Fruit fly (Drosophila melanogaster) whole organism, prepupa: Measurements from ENCODE around the gene CG45067.

Source experiments
- Blimp-1 ChIP-seq: fragments of 200-800 bp; sonication (Bioruptor generic); optimal IDR thresholded peaks from 3 replicates; lab custom pipeline; 2017; ENCODE audit warnings: missing biosample characterization, missing genetic modification characterization, mild to moderate bottlenecking, moderate library complexity, missing genetic modification reagents
- CG10631 ChIP-seq: fragments of 200-800 bp; sonication (Bioruptor generic); optimal IDR thresholded peaks from 2 replicates; lab custom pipeline; 2016; ENCODE audit warnings: missing biosample characterization, missing genetic modification characterization
- CG10669 ChIP-seq: fragments of 200-800 bp; sonication (Bioruptor generic); optimal IDR thresholded peaks from 3 replicates; lab custom pipeline; 2018; ENCODE audit warnings: missing biosample characterization, mild to moderate bottlenecking, missing genetic modification characterization, moderate library complexity
- CG11294 ChIP-seq: fragments of 200-800 bp; sonication (Bioruptor generic); IDR thresholded peaks from 2 replicates; pipeline ENCODE4 v1.3.6; 2022; ENCODE audit warnings: missing biosample characterization, missing genetic modification characterization
- CG11762 ChIP-seq: fragments of 200-800 bp; sonication (Bioruptor generic); optimal IDR thresholded peaks from 3 replicates; lab custom pipeline; 2016; ENCODE audit warnings: missing biosample characterization, missing genetic modification characterization; ENCODE audit not compliant: insufficient read depth
- CG11902 ChIP-seq: fragments of 200-800 bp; sonication (Bioruptor generic); optimal IDR thresholded peaks from 3 replicates; lab custom pipeline; 2016; ENCODE audit warnings: missing biosample characterization, missing genetic modification characterization
- CG1621 ChIP-seq: fragments of 200-800 bp; sonication (Bioruptor generic); optimal IDR thresholded peaks from 3 replicates; lab custom pipeline; 2018; ENCODE audit warnings: missing biosample characterization, mild to moderate bottlenecking, missing genetic modification characterization
- CG16779 ChIP-seq: fragments of 200-800 bp; sonication (Bioruptor generic); optimal IDR thresholded peaks from 3 replicates; lab custom pipeline; 2017; ENCODE audit warnings: missing biosample characterization, mild to moderate bottlenecking, missing genetic modification characterization
- CG3032 ChIP-seq: fragments of 200-800 bp; optimal IDR thresholded peaks from 2 replicates; lab custom pipeline; 2019; ENCODE audit warnings: missing biosample characterization, mild to moderate bottlenecking, missing genetic modification characterization, moderate library complexity
- CG31627 ChIP-seq: fragments of 200-800 bp; sonication (Bioruptor generic); optimal IDR thresholded peaks from 3 replicates; lab custom pipeline; 2016; ENCODE audit warnings: missing biosample characterization, missing genetic modification characterization
- CG32006 ChIP-seq: fragments of 200-800 bp; sonication (Bioruptor generic); optimal IDR thresholded peaks from 3 replicates; lab custom pipeline; 2017; ENCODE audit warnings: missing biosample characterization, mild to moderate bottlenecking, missing genetic modification characterization
- CG3919 ChIP-seq: fragments of 200-800 bp; sonication (Bioruptor generic); optimal IDR thresholded peaks from 3 replicates; lab custom pipeline; 2016; ENCODE audit warnings: missing biosample characterization, missing genetic modification characterization
- CG6792 ChIP-seq: fragments of 200-800 bp; sonication (Bioruptor generic); optimal IDR thresholded peaks from 3 replicates; lab custom pipeline; 2016; ENCODE audit warnings: missing biosample characterization, missing genetic modification characterization
- CG8319 ChIP-seq: fragments of 200-800 bp; sonication (Bioruptor generic); optimal IDR thresholded peaks from 3 replicates; lab custom pipeline; 2016; ENCODE audit warnings: missing biosample characterization, missing genetic modification characterization
- CG8632 ChIP-seq: fragments of 200-800 bp; sonication (Bioruptor generic); optimal IDR thresholded peaks from 3 replicates; lab custom pipeline; 2016; ENCODE audit warnings: missing biosample characterization, missing genetic modification characterization
- CG9139 ChIP-seq: fragments of 200-800 bp; sonication (Bioruptor generic); optimal IDR thresholded peaks from 3 replicates; lab custom pipeline; 2017; ENCODE audit warnings: missing biosample characterization, mild to moderate bottlenecking, missing genetic modification characterization
- Eip75B ChIP-seq: fragments of 200-800 bp; sonication (Bioruptor generic); optimal IDR thresholded peaks from 3 replicates; lab custom pipeline; 2016; ENCODE audit warnings: missing biosample characterization, missing genetic modification characterization
- Eip78C ChIP-seq: fragments of 200-800 bp; sonication (Bioruptor generic); peaks from one replicate; lab custom pipeline; 2016; ENCODE audit warnings: missing biosample characterization, missing genetic modification characterization
- Eip93F ChIP-seq: fragments of 200-800 bp; sonication (Bioruptor generic); optimal IDR thresholded peaks from 2 replicates; lab custom pipeline; 2016; ENCODE audit warnings: missing biosample characterization, mild to moderate bottlenecking, missing genetic modification characterization
- Ets21C ChIP-seq: fragments of 200-800 bp; sonication (Bioruptor generic); optimal IDR thresholded peaks from 3 replicates; lab custom pipeline; 2016; ENCODE audit warnings: missing biosample characterization, missing genetic modification characterization
- Hr39 ChIP-seq: fragments of 200-800 bp; sonication (Bioruptor generic); optimal IDR thresholded peaks from 2 replicates; lab custom pipeline; 2016; ENCODE audit warnings: missing biosample characterization, missing genetic modification characterization
- OdsH ChIP-seq: fragments of 200-800 bp; sonication (Bioruptor generic); optimal IDR thresholded peaks from 3 replicates; lab custom pipeline; 2016; ENCODE audit warnings: missing biosample characterization, missing genetic modification characterization
- Sox102F ChIP-seq: fragments of 200-800 bp; sonication (Bioruptor generic); optimal IDR thresholded peaks from 2 replicates; lab custom pipeline; 2016; ENCODE audit warnings: missing biosample characterization, mild to moderate bottlenecking, missing genetic modification characterization
- Sox15 ChIP-seq: fragments of 200-800 bp; sonication (Bioruptor generic); optimal IDR thresholded peaks from 3 replicates; lab custom pipeline; 2016; ENCODE audit warnings: missing biosample characterization, missing genetic modification characterization
- acj6 ChIP-seq: fragments of 200-800 bp; sonication (Bioruptor generic); optimal IDR thresholded peaks from 3 replicates; lab custom pipeline; 2016; ENCODE audit warnings: missing biosample characterization, missing genetic modification characterization
- dac ChIP-seq: fragments of 200-800 bp; sonication (Bioruptor generic); optimal IDR thresholded peaks from 2 replicates; lab custom pipeline; 2017; ENCODE audit warnings: missing biosample characterization, mild to moderate bottlenecking, missing genetic modification characterization
- eg ChIP-seq: fragments of 200-800 bp; sonication (Bioruptor generic); IDR thresholded peaks from 3 replicates; pipeline ENCODE4 v1.3.6; 2022; ENCODE audit warnings: missing biosample characterization, missing genetic modification characterization
- esn ChIP-seq: fragments of 200-800 bp; sonication (Bioruptor generic); optimal IDR thresholded peaks from 2 replicates; lab custom pipeline; 2016; ENCODE audit warnings: missing biosample characterization, mild to moderate bottlenecking, missing genetic modification characterization, moderate library complexity
- fd59A ChIP-seq: fragments of 200-800 bp; sonication (Bioruptor generic); optimal IDR thresholded peaks from 2 replicates; lab custom pipeline; 2017; ENCODE audit warnings: missing biosample characterization, mild to moderate bottlenecking, missing genetic modification characterization, missing genetic modification reagents
- fd85E ChIP-seq: fragments of 200-800 bp; sonication (Bioruptor generic); optimal IDR thresholded peaks from 3 replicates; lab custom pipeline; 2016; ENCODE audit warnings: missing biosample characterization, missing genetic modification characterization
- fkh ChIP-seq: fragments of 200-800 bp; sonication (Bioruptor generic); optimal IDR thresholded peaks from 3 replicates; lab custom pipeline; 2017; ENCODE audit warnings: missing biosample characterization, mild to moderate bottlenecking, missing genetic modification characterization, moderate library complexity
- lz ChIP-seq: fragments of 200-800 bp; sonication (Bioruptor generic); optimal IDR thresholded peaks from 3 replicates; lab custom pipeline; 2016; ENCODE audit warnings: missing biosample characterization, missing genetic modification characterization
- pdm3 ChIP-seq: fragments of 200-800 bp; sonication (Bioruptor generic); optimal IDR thresholded peaks from 3 replicates; lab custom pipeline; 2016; ENCODE audit warnings: missing biosample characterization, missing genetic modification characterization
- spab ChIP-seq: fragments of 200-800 bp; sonication (Bioruptor generic); optimal IDR thresholded peaks from 2 replicates; lab custom pipeline; 2017; ENCODE audit warnings: missing biosample characterization, mild to moderate bottlenecking, missing genetic modification characterization, missing genetic modification reagents
- ss ChIP-seq, 2 experiments: fragments of 200-800 bp; sonication (Bioruptor generic); optimal IDR thresholded peaks; 2 replicates in 1 of 2; 3 replicates in 1 of 2; lab custom pipeline; 2017 to 2018; ENCODE audit warnings: mild to moderate bottlenecking in 2 of 2, missing biosample characterization in 2 of 2, missing genetic modification characterization in 2 of 2, moderate library complexity in 1 of 2
- svp ChIP-seq: fragments of 200-800 bp; sonication (Bioruptor generic); peaks from one replicate; lab custom pipeline; 2016; ENCODE audit warnings: missing biosample characterization, missing genetic modification characterization

Gene CG45067

DNA sequence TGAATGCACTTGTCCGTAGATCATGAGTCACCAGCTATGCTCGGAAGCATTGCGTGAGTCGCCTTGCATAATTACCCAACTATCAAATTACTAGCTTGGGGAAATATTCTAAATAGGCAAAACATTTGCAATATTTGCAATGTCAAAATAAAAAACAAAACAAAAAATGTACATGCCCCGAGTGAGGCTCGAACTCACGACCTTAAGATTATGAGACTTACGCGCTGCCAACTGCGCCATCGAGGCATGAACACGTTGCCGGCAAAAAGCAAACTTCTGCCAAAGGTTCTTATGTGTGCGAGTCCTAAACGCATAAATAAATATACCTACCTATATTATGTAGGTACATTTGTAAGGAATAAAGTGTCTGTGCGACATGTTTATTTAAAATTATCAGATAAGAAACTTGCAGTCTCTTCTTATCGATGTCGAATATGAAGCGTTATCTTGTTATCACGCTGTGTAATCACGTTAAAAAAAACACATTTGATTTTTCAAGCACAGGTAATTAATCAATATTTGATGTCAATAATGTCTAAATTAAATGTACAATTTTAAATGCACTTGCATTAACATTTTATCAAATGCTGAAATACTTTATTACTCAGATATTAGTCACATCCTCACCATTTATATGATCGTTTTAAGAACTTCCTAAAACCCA lies 7.6 kb upstream of the CG45067 start:
- TF ChIP-seq svp (GFP tag; lab: Kevin White, UChicago): peak; percentile 60
- no peak for TF ChIP-seq spab (GFP tag; lab: Kevin White, UChicago)
- TF ChIP-seq ss (GFP tag; optimal IDR thresholded peaks at IDR 0.05; lab: Kevin White, UChicago): peak in 1 of 2 experiments; percentile 28
- peak; percentile 13 for TF ChIP-seq CG10631 (GFP tag; lab: Kevin White, UChicago)

DNA sequence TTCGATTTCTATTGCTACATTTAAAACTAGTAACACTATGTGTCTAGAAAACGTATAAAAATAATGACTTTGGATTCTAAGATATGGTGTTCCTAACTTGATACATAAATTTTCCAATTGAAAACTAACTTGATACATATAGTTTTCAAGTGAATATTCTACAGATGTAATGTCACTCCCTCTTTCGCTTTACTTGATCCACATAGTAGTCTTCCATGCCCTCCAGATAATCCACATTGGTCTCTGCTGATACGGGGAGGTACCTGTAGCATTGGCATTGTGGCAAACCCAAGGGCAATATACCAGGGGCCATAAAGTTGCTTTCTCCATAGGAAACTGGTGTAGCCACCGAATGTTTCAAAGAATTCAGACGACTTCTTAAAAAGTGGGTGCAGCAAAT lies 3.1 kb downstream of the CG45067 start, which contains the start of gene CG45066:
Gene CG45066 (minus strand): TSS at position 101 of the 400 bp plus-strand sequence.
- no peak for TF ChIP-seq svp (GFP tag; lab: Kevin White, UChicago)
- TF ChIP-seq acj6 (GFP tag; lab: Kevin White, UChicago): no peak
- no peak for TF ChIP-seq Sox102F (GFP tag; lab: Kevin White, UChicago)
- no peak for TF ChIP-seq CG11762 (GFP tag; lab: Kevin White, UChicago)
- TF ChIP-seq OdsH (GFP tag; lab: Kevin White, UChicago): no peak
- no peak for TF ChIP-seq CG31627
- TF ChIP-seq CG9139 (GFP tag; lab: Kevin White, UChicago): no peak
- no peak for TF ChIP-seq ss (GFP tag; optimal IDR thresholded peaks at IDR 0.05; lab: Kevin White, UChicago)
- TF ChIP-seq CG16779 (tag; lab: Kevin White, UChicago): no peak
- no peak for TF ChIP-seq dac
- no peak for TF ChIP-seq Ets21C
- TF ChIP-seq Eip93F (GFP tag; lab: Kevin White, UChicago): no peak
- TF ChIP-seq Blimp-1: no peak
- TF ChIP-seq eg: no peak
- no peak for TF ChIP-seq fd85E (GFP tag; lab: Kevin White, UChicago)
- no peak for TF ChIP-seq CG10669 (GFP tag; lab: Kevin White, UChicago)
- no peak for TF ChIP-seq Hr39 (GFP tag; lab: Kevin White, UChicago)
- TF ChIP-seq, all 60 proteins: peak for 0

DNA sequence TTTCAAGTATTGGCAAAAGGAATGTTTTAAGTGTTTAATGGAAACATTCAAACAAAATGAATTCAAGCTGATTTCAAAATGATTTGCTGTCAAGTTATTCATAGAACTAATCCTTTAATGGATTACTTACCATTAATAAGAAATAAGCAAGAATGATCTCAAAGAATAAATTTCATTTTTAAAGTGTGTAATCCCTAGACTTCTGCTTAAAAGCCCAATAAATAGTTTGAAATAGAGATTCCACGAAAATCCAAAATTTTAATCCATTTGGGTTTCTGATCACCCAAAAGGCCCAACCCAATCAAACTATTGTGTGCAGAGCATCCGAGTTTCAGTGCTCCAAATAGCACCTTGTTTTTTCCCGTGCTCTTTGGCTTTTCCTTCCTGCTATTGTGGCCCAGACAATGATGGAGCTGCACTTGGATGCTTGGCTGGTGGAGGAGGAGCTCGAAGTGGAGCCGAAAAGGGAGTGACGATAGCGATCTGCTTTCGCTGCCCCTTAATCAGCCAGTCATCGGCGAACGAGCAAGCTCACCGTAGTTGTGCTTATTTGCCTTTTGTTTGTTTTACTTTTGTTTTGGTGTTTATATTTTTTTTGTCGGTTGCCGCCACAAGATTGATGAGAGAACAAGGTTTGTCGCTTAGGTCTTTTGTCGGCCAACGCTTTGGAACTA lies 4.7 kb downstream of the CG45067 start:
- TF ChIP-seq CG8632 (GFP tag; lab: Kevin White, UChicago): peak; percentile 14
- no peak for TF ChIP-seq CG11294
- TF ChIP-seq CG3919 (GFP tag; lab: Kevin White, UChicago): no peak
- peak; percentile 62 for TF ChIP-seq esn
- TF ChIP-seq spab (GFP tag; lab: Kevin White, UChicago): peak; percentile 22
- TF ChIP-seq ss (GFP tag; optimal IDR thresholded peaks at IDR 0.05; lab: Kevin White, UChicago): peak in 1 of 2 experiments; percentile 26
- TF ChIP-seq Eip78C (GFP tag; lab: Kevin White, UChicago): peak; percentile 90
- TF ChIP-seq CG10631 (GFP tag; lab: Kevin White, UChicago): peak; percentile 35
- peak; percentile 46 for TF ChIP-seq lz (GFP tag; lab: Kevin White, UChicago)
- TF ChIP-seq Eip75B (GFP tag; lab: Kevin White, UChicago): peak; percentile 55
- TF ChIP-seq CG6792 (GFP tag; lab: Kevin White, UChicago): peak; percentile 52
- TF ChIP-seq fd59A: peak; percentile 51
- peak; percentile 12 for TF ChIP-seq CG8319 (GFP tag; lab: Kevin White, UChicago)
- no peak for TF ChIP-seq CG32006
- TF ChIP-seq CG31627: peak; percentile 15
- TF ChIP-seq Sox15 (GFP tag; lab: Kevin White, UChicago): peak; percentile 15
- TF ChIP-seq pdm3 (GFP tag; lab: Kevin White, UChicago): no peak
- TF ChIP-seq CG3032 (tag; lab: Kevin White, UChicago): peak; percentile 55
- peak; percentile 78 for TF ChIP-seq Blimp-1
- TF ChIP-seq, all 60 proteins: peak for 15

DNA sequence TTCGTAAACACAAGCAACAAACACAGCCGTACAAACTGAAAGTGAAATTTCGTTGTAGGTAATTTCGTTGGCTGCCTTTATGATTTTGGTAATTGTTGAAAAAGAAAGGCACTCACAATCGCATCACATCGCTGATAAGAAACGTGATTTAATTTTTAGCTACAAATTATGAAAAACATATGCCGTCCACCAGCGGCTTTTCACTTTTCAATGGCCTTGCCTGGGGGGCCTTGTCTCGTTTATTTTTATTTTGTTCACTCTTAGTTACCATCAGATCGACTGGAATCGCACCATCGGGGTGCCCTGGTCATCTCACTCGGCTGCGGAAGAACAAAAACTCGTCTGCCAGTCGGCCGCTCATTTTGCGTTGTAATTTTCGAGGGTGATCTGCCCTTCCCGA lies 5.3 kb downstream of the CG45067 start:
- no peak for TF ChIP-seq CG10669 (GFP tag; lab: Kevin White, UChicago)
- TF ChIP-seq Blimp-1: peak; percentile 96
- TF ChIP-seq CG1621: no peak
- no peak for TF ChIP-seq dac
- TF ChIP-seq fkh: no peak
- TF ChIP-seq svp (GFP tag; lab: Kevin White, UChicago): no peak
- TF ChIP-seq CG11902 (GFP tag; lab: Kevin White, UChicago): no peak
- TF ChIP-seq, all 60 proteins: peak for 1
